Fruit fly (Drosophila melanogaster) whole organism, embryonic: ENCODE data around the gene CG46059.
A peak's percentile ranks its signal among the peaks of the same experiment; 100 is the strongest.

Experiments used
- Ada2b ChIP-seq: fragments of 200-800 bp; sonication (Bioruptor generic); IDR thresholded peaks from 2 replicates; pipeline ENCODE4 v1.3.6; 2022; ENCODE audit warnings: missing biosample characterization, missing genetic modification characterization
- B-H2 ChIP-seq: fragments of 200-800 bp; sonication (Bioruptor generic); optimal IDR thresholded peaks from 2 replicates; lab custom pipeline; 2018; ENCODE audit warnings: missing biosample characterization, mild to moderate bottlenecking, missing genetic modification characterization
- Blimp-1 ChIP-seq: fragments of 200-800 bp; sonication (Bioruptor generic); optimal IDR thresholded peaks from 3 replicates; lab custom pipeline; 2018; ENCODE audit warnings: missing biosample characterization, missing genetic modification characterization, mild to moderate bottlenecking, moderate library complexity, missing genetic modification reagents
- CG1024 ChIP-seq: fragments of 200-800 bp; sonication (Bioruptor generic); IDR thresholded peaks from 2 replicates; pipeline ENCODE4 v1.3.6; 2022; ENCODE audit warnings: missing biosample characterization, missing genetic modification characterization
- CG11696 ChIP-seq: fragments of 200-800 bp; sonication (Bioruptor generic); IDR thresholded peaks from 2 replicates; pipeline ENCODE4 v1.3.6; 2022; ENCODE audit warnings: missing biosample characterization, missing genetic modification characterization
- CG12391 ChIP-seq: fragments of 200-800 bp; sonication (Bioruptor generic); optimal IDR thresholded peaks from 3 replicates; lab custom pipeline; 2018; ENCODE audit warnings: missing biosample characterization, mild to moderate bottlenecking, missing genetic modification characterization, moderate library complexity
- CG13287 ChIP-seq: fragments of 200-800 bp; sonication (Bioruptor generic); IDR thresholded peaks from 2 replicates; pipeline ENCODE4 v1.3.6; 2022; ENCODE audit warnings: missing biosample characterization, missing genetic modification characterization; ENCODE audit not compliant: partially characterized antibody
- CG13894 ChIP-seq: fragments of 200-800 bp; sonication (Bioruptor generic); optimal IDR thresholded peaks from 3 replicates; lab custom pipeline; 2018; ENCODE audit warnings: missing biosample characterization, mild to moderate bottlenecking, missing genetic modification characterization, moderate library complexity
- CG14050 ChIP-seq: fragments of 200-800 bp; sonication (Bioruptor generic); IDR thresholded peaks from 3 replicates; pipeline ENCODE4 v1.3.6; 2022; ENCODE audit warnings: missing biosample characterization, missing genetic modification characterization
- CG14710 ChIP-seq: fragments of 200-800 bp; sonication (Bioruptor generic); optimal IDR thresholded peaks from 3 replicates; lab custom pipeline; 2019; ENCODE audit warnings: missing biosample characterization, mild to moderate bottlenecking, missing genetic modification characterization, moderate library complexity
- CG15269 ChIP-seq: fragments of 200-800 bp; sonication (Bioruptor generic); optimal IDR thresholded peaks from 2 replicates; lab custom pipeline; 2018; ENCODE audit warnings: missing biosample characterization, mild to moderate bottlenecking, missing genetic modification characterization, moderate library complexity
- CG17829 ChIP-seq: fragments of 200-800 bp; optimal IDR thresholded peaks from 2 replicates; lab custom pipeline; 2019; ENCODE audit warnings: missing biosample characterization, mild to moderate bottlenecking, missing genetic modification characterization, moderate library complexity
- CG18619 ChIP-seq: fragments of 200-800 bp; sonication (Bioruptor generic); optimal IDR thresholded peaks from 3 replicates; lab custom pipeline; 2017; ENCODE audit warnings: missing biosample characterization, mild to moderate bottlenecking, missing genetic modification characterization
- CG2678 ChIP-seq: fragments of 200-800 bp; sonication (Bioruptor generic); optimal IDR thresholded peaks from 3 replicates; lab custom pipeline; 2019; ENCODE audit warnings: missing biosample characterization, mild to moderate bottlenecking, missing genetic modification characterization, moderate library complexity
- CG2712 ChIP-seq: fragments of 200-800 bp; optimal IDR thresholded peaks from 3 replicates; lab custom pipeline; 2019; ENCODE audit warnings: missing biosample characterization, mild to moderate bottlenecking, missing genetic modification characterization, moderate library complexity
- CG31224 ChIP-seq: fragments of 200-800 bp; sonication (Bioruptor generic); IDR thresholded peaks from 2 replicates; pipeline ENCODE4 v1.3.6; 2022; ENCODE audit warnings: missing biosample characterization, missing genetic modification characterization
- CG31388 ChIP-seq: fragments of 200-800 bp; sonication (Bioruptor generic); optimal IDR thresholded peaks from 2 replicates; lab custom pipeline; 2016; ENCODE audit warnings: missing biosample characterization, missing genetic modification characterization
- CG3847 ChIP-seq: fragments of 200-800 bp; sonication (Bioruptor generic); IDR thresholded peaks from 2 replicates; pipeline ENCODE4 v1.3.6; 2022; ENCODE audit warnings: missing biosample characterization, missing genetic modification characterization
- CG7839 ChIP-seq: fragments of 200-800 bp; sonication (Bioruptor generic); optimal IDR thresholded peaks from 3 replicates; lab custom pipeline; 2018; ENCODE audit warnings: missing biosample characterization, mild to moderate bottlenecking, missing genetic modification characterization, moderate library complexity
- CG8089 ChIP-seq: fragments of 200-800 bp; sonication (Bioruptor generic); optimal IDR thresholded peaks from 3 replicates; lab custom pipeline; 2016; ENCODE audit warnings: missing biosample characterization, missing genetic modification characterization
- Fer1 ChIP-seq: fragments of 200-800 bp; sonication (Bioruptor generic); optimal IDR thresholded peaks from 2 replicates; lab custom pipeline; 2017; ENCODE audit warnings: missing biosample characterization, mild to moderate bottlenecking, missing genetic modification characterization
- HmgD ChIP-seq: fragments of 200-800 bp; sonication (Bioruptor generic); optimal IDR thresholded peaks from 3 replicates; lab custom pipeline; 2016; ENCODE audit warnings: missing biosample characterization, missing genetic modification characterization
- Hmr ChIP-seq: fragments of 200-800 bp; sonication (Bioruptor generic); optimal IDR thresholded peaks from 3 replicates; lab custom pipeline; 2017; ENCODE audit warnings: mild to moderate bottlenecking, missing biosample characterization, missing genetic modification reagents, missing genetic modification characterization
- Hr78 ChIP-seq, 2 experiments: fragments of 200-800 bp in 1 of 2; fragments of >200 bp in 1 of 2; sonication (Bioruptor generic) in 1 of 2; optimal IDR thresholded peaks; 2 replicates each; lab custom pipeline; 2017 to 2019; ENCODE audit warnings: missing biosample characterization in 2 of 2, missing genetic modification characterization in 2 of 2, mild to moderate bottlenecking in 1 of 2, moderate library complexity in 1 of 2
- Nf-YB ChIP-seq: fragments of 200-800 bp; sonication (Bioruptor generic); optimal IDR thresholded peaks from 3 replicates; lab custom pipeline; 2019; ENCODE audit warnings: missing biosample characterization, mild to moderate bottlenecking, missing genetic modification characterization, moderate library complexity
- Six4 ChIP-seq: fragments of 200-800 bp; sonication (Bioruptor generic); optimal IDR thresholded peaks from 2 replicates; lab custom pipeline; 2016; ENCODE audit warnings: missing biosample characterization, missing genetic modification characterization
- Trl ChIP-seq, 3 experiments: fragments of >200 bp in 2 of 3; fragments of 200-800 bp in 1 of 3; sonication (Bioruptor generic) in 1 of 3; optimal IDR thresholded peaks; 2 replicates in 1 of 3; 3 replicates in 2 of 3; lab custom pipeline; 2016 to 2017; ENCODE audit warnings: missing biosample characterization in 1 of 3, missing genetic modification characterization in 1 of 3
- Xbp1 ChIP-seq: fragments of 200-800 bp; sonication (Bioruptor generic); optimal IDR thresholded peaks from 3 replicates; lab custom pipeline; 2016; ENCODE audit warnings: missing biosample characterization, mild to moderate bottlenecking, missing genetic modification characterization
- corto ChIP-seq: fragments of 200-800 bp; sonication (Bioruptor generic); optimal IDR thresholded peaks from 2 replicates; lab custom pipeline; 2016; ENCODE audit warnings: missing biosample characterization, mild to moderate bottlenecking, missing genetic modification characterization, moderate library complexity
- emc ChIP-seq: fragments of 200-800 bp; sonication (Bioruptor generic); optimal IDR thresholded peaks from 2 replicates; lab custom pipeline; 2016; ENCODE audit warnings: missing biosample characterization, missing genetic modification characterization
- ewg ChIP-seq: fragments of 200-800 bp; sonication (Bioruptor generic); optimal IDR thresholded peaks from 3 replicates; lab custom pipeline; 2017; ENCODE audit warnings: mild to moderate bottlenecking, missing biosample characterization, missing genetic modification reagents, missing genetic modification characterization
- eyg ChIP-seq: fragments of 200-800 bp; sonication (Bioruptor generic); optimal IDR thresholded peaks from 3 replicates; lab custom pipeline; 2016; ENCODE audit warnings: missing biosample characterization, missing genetic modification characterization
- fru ChIP-seq: fragments of >200 bp; optimal IDR thresholded peaks from 2 replicates; lab custom pipeline; 2017
- fu2 ChIP-seq: fragments of 200-800 bp; sonication (Bioruptor generic); optimal IDR thresholded peaks from 2 replicates; lab custom pipeline; 2016; ENCODE audit warnings: missing biosample characterization, missing genetic modification characterization
- gce ChIP-seq: fragments of 200-800 bp; sonication (Bioruptor generic); IDR thresholded peaks from 3 replicates; pipeline ENCODE4 v1.3.6; 2022; ENCODE audit warnings: missing biosample characterization, missing genetic modification characterization
- gcm ChIP-seq: fragments of 200-800 bp; sonication (Bioruptor generic); optimal IDR thresholded peaks from 2 replicates; lab custom pipeline; 2019; ENCODE audit warnings: missing biosample characterization, mild to moderate bottlenecking, missing genetic modification characterization, moderate library complexity
- hb ChIP-seq: fragments of 200-800 bp; sonication (Bioruptor generic); IDR thresholded peaks from 3 replicates; pipeline ENCODE4 v1.3.6; 2022; ENCODE audit warnings: missing biosample characterization, missing genetic modification characterization; ENCODE audit not compliant: partially characterized antibody
- ind ChIP-seq: fragments of 200-800 bp; sonication (Bioruptor generic); optimal IDR thresholded peaks from 3 replicates; lab custom pipeline; 2016; ENCODE audit warnings: missing biosample characterization, missing genetic modification characterization
- lab ChIP-seq: fragments of 200-800 bp; sonication (Bioruptor generic); optimal IDR thresholded peaks from 3 replicates; lab custom pipeline; 2017; ENCODE audit warnings: missing biosample characterization, missing genetic modification characterization, mild to moderate bottlenecking, moderate library complexity, missing genetic modification reagents
- lbe ChIP-seq: fragments of 200-800 bp; sonication (Bioruptor generic); optimal IDR thresholded peaks from 2 replicates; lab custom pipeline; 2016; ENCODE audit warnings: missing biosample characterization, mild to moderate bottlenecking, missing genetic modification characterization
- lmd ChIP-seq: fragments of 200-800 bp; sonication (Bioruptor generic); IDR thresholded peaks from 2 replicates; pipeline ENCODE4 v1.3.6; 2022; ENCODE audit warnings: missing biosample characterization, missing genetic modification characterization
- luna ChIP-seq: fragments of 200-800 bp; sonication (Bioruptor generic); optimal IDR thresholded peaks from 2 replicates; lab custom pipeline; 2016; ENCODE audit warnings: missing biosample characterization, missing genetic modification characterization
- maf-S ChIP-seq: fragments of 200-800 bp; sonication (Bioruptor generic); optimal IDR thresholded peaks from 2 replicates; lab custom pipeline; 2016; ENCODE audit warnings: missing biosample characterization, missing genetic modification characterization
- oc ChIP-seq: fragments of 200-800 bp; sonication (Bioruptor generic); optimal IDR thresholded peaks from 2 replicates; lab custom pipeline; 2018; ENCODE audit warnings: missing biosample characterization, mild to moderate bottlenecking, missing genetic modification characterization, moderate library complexity
- org-1 ChIP-seq: fragments of 200-800 bp; sonication (Bioruptor generic); optimal IDR thresholded peaks from 2 replicates; lab custom pipeline; 2017; ENCODE audit warnings: missing biosample characterization, missing genetic modification characterization
- p53 ChIP-seq: fragments of 200-800 bp; sonication (Bioruptor generic); optimal IDR thresholded peaks from 2 replicates; lab custom pipeline; 2016; ENCODE audit warnings: missing biosample characterization, missing genetic modification characterization
- rib ChIP-seq: fragments of 200-800 bp; sonication (Bioruptor generic); IDR thresholded peaks from 2 replicates; pipeline ENCODE4 v1.3.6; 2022; ENCODE audit warnings: missing biosample characterization, missing genetic modification characterization
- toy ChIP-seq: fragments of 200-800 bp; sonication (Bioruptor generic); IDR thresholded peaks from 2 replicates; pipeline ENCODE4 v1.3.6; 2022; ENCODE audit warnings: missing biosample characterization, missing genetic modification characterization
- zen2 ChIP-seq: fragments of 200-800 bp; sonication (Bioruptor generic); IDR thresholded peaks from 3 replicates; pipeline ENCODE4 v1.3.6; 2022; ENCODE audit warnings: missing biosample characterization, missing genetic modification characterization; ENCODE audit not compliant: partially characterized antibody

CG46059 gene

DNA sequence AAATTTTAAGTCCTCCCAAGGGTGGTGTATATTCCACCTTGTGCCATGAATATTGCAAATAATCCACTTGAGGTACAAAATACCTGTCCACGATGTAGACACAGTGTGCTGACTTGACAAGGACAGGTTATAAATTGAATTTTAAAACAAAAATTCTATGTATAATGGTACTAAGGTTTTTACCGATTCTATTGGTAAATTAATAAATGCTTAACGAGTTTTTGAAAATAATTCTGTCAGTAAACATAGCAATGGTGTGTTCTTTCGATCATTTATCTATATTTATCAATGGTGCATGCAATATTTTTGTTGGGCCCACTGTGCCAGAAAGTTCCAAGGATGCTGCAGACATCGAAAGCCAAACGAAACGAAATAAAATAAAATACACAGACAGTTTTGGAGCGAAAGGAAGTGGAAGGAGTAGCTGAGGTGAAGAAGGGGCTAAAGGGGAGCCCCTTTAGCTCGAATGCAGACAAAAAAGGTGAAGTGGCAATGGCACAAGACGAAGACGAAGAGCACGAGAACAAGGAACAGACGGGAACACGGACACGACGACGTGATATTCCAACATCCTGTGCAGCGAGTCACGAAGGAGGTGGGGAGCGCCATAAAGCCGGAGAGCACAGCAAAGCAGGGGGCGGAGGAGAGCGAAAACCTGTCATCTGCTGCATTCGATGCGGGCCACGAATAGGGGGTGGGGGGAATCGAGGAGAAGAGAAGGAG lies 47.5 kb downstream of the CG46059 start (continued):
- TF ChIP-seq Ada2b (GFP tag; lab: Robert Waterston, UW) (no peak), luna (GFP tag; lab: Kevin White, UChicago) (no peak), ind (GFP tag; lab: Kevin White, UChicago) (no peak), oc (tag; lab: Kevin White, UChicago) (no peak), Nf-YB (GFP tag; lab: Kevin White, UChicago) (no peak), lbe (GFP tag; lab: Kevin White, UChicago) (peak; percentile 77), B-H2 (GFP tag; lab: Kevin White, UChicago) (no peak), Hmr (GFP tag; lab: Kevin White, UChicago) (no peak), CG14050 (GFP tag; lab: Robert Waterston, UW) (no peak), CG14710 (tag; lab: Kevin White, UChicago) (no peak), CG11696 (0 out of 2 replicates have a peak, but pooled peaks have one; percentile 30), CG2712 (tag; lab: Kevin White, UChicago) (peak; percentile 50), CG31224 (GFP tag; lab: Robert Waterston, UW) (no peak), rib (GFP tag; lab: Robert Waterston, UW) (0 out of 2 replicates have a peak, but pooled peaks have one; percentile 19), org-1 (no peak), Six4 (no peak), Trl (optimal IDR thresholded peaks at IDR 0.05; lab: Kevin White, UChicago) (peak in 1 of 2 experiments; percentile 44), Trl (GFP tag; optimal IDR thresholded peaks at IDR 0.05; lab: Kevin White, UChicago) (no peak), lmd (GFP tag; lab: Robert Waterston, UW) (no peak), ewg (GFP tag; lab: Kevin White, UChicago) (no peak), p53 (GFP tag; lab: Kevin White, UChicago) (no peak), CG13287 (GFP tag; lab: Robert Waterston, UW) (no peak), CG12391 (peak; percentile 31), CG2678 (tag; lab: Kevin White, UChicago) (peak; percentile 49), fu2 (GFP tag; lab: Kevin White, UChicago) (no peak), CG7839 (peak; percentile 42), lab (GFP tag; lab: Kevin White, UChicago) (peak; percentile 24), CG3847 (GFP tag; lab: Robert Waterston, UW) (no peak), CG17829 (tag; lab: Kevin White, UChicago) (peak; percentile 1), gce (GFP tag; lab: Robert Waterston, UW) (no peak), Fer1 (GFP tag; lab: Kevin White, UChicago) (peak; percentile 18), CG18619 (GFP tag; lab: Kevin White, UChicago) (no peak), corto (GFP tag; lab: Kevin White, UChicago) (peak; percentile 52), gcm (GFP tag; lab: Kevin White, UChicago) (no peak), CG13894 (tag; lab: Kevin White, UChicago) (no peak), CG8089 (no peak), Hr78 (GFP tag; optimal IDR thresholded peaks at IDR 0.05; lab: Kevin White, UChicago) (no peak), eyg (GFP tag; lab: Kevin White, UChicago) (no peak), Xbp1 (GFP tag; lab: Kevin White, UChicago) (no peak), CG1024 (GFP tag; lab: Robert Waterston, UW) (no peak), Blimp-1 (peak; percentile 28), HmgD (GFP tag; lab: Kevin White, UChicago) (no peak), CG15269 (tag; lab: Kevin White, UChicago) (no peak), maf-S (GFP tag; lab: Kevin White, UChicago) (no peak), zen2 (GFP tag; lab: Robert Waterston, UW) (no peak), emc (GFP tag; lab: Kevin White, UChicago) (no peak), fru (lab: Kevin White, UChicago) (no peak), CG31388 (GFP tag; lab: Kevin White, UChicago) (no peak), hb (GFP tag; lab: Robert Waterston, UW) (no peak), toy (no peak)
